Fruit fly (Drosophila melanogaster) whole organism, embryonic: ENCODE measurements around the gene CG34117.

Experiments
- CG10147 ChIP-seq: fragments of 200-800 bp; sonication (Bioruptor generic); optimal IDR thresholded peaks from 2 replicates; lab custom pipeline; 2019; ENCODE audit warnings: missing biosample characterization, mild to moderate bottlenecking, missing genetic modification characterization, moderate library complexity
- CG11085 ChIP-seq: fragments of 200-800 bp; sonication (Bioruptor generic); IDR thresholded peaks from 2 replicates; pipeline ENCODE4 v1.3.6; 2022; ENCODE audit warnings: missing biosample characterization, missing genetic modification characterization
- CG12659 ChIP-seq: fragments of 200-800 bp; sonication (Bioruptor generic); optimal IDR thresholded peaks from 3 replicates; lab custom pipeline; 2017; ENCODE audit warnings: mild to moderate bottlenecking, missing biosample characterization, missing genetic modification reagents, missing genetic modification characterization
- CG13123 ChIP-seq: fragments of 200-800 bp; sonication (Bioruptor generic); optimal IDR thresholded peaks from 2 replicates; lab custom pipeline; 2016; ENCODE audit warnings: missing biosample characterization, missing genetic modification characterization
- CG1647 ChIP-seq: fragments of 200-800 bp; sonication (Bioruptor generic); optimal IDR thresholded peaks from 3 replicates; lab custom pipeline; 2016; ENCODE audit warnings: missing biosample characterization, missing genetic modification characterization
- CG17385 ChIP-seq: fragments of 200-800 bp; sonication (Bioruptor generic); optimal IDR thresholded peaks from 3 replicates; lab custom pipeline; 2018; ENCODE audit warnings: missing biosample characterization, mild to moderate bottlenecking, missing genetic modification characterization
- CG18764 ChIP-seq: fragments of 200-800 bp; sonication (Bioruptor generic); optimal IDR thresholded peaks from 3 replicates; lab custom pipeline; 2016; ENCODE audit warnings: missing biosample characterization, missing genetic modification characterization
- CG3163 ChIP-seq: fragments of 200-800 bp; sonication (Bioruptor generic); optimal IDR thresholded peaks from 3 replicates; lab custom pipeline; 2016; ENCODE audit warnings: missing biosample characterization, missing genetic modification characterization
- CG34422 ChIP-seq: fragments of 200-800 bp; sonication (Bioruptor generic); IDR thresholded peaks from 3 replicates; pipeline ENCODE4 v1.3.6; 2022; ENCODE audit warnings: missing biosample characterization, missing genetic modification characterization
- CG3838 ChIP-seq: fragments of 200-800 bp; sonication (Bioruptor generic); optimal IDR thresholded peaks from 3 replicates; lab custom pipeline; 2016; ENCODE audit warnings: missing biosample characterization, missing genetic modification characterization
- CG42726 ChIP-seq: fragments of 200-800 bp; sonication (Bioruptor generic); IDR thresholded peaks from 2 replicates; pipeline ENCODE4 v1.3.6; 2022; ENCODE audit warnings: missing biosample characterization, missing genetic modification characterization; ENCODE audit not compliant: partially characterized antibody
- CG43689 ChIP-seq: fragments of 200-800 bp; sonication (Bioruptor generic); IDR thresholded peaks from 2 replicates; pipeline ENCODE4 v1.3.6; 2022; ENCODE audit warnings: missing biosample characterization, missing genetic modification characterization
- CG4617 ChIP-seq: fragments of 200-800 bp; sonication (Bioruptor generic); optimal IDR thresholded peaks from 3 replicates; lab custom pipeline; 2016; ENCODE audit warnings: missing biosample characterization, missing genetic modification characterization, borderline replicate concordance
- CG4707 ChIP-seq: fragments of 200-800 bp; sonication (Bioruptor generic); optimal IDR thresholded peaks from 2 replicates; lab custom pipeline; 2018; ENCODE audit warnings: missing biosample characterization, mild to moderate bottlenecking, missing genetic modification characterization, moderate library complexity
- CG6854 ChIP-seq: fragments of 200-800 bp; sonication (Bioruptor generic); optimal IDR thresholded peaks from 3 replicates; lab custom pipeline; 2017; ENCODE audit warnings: missing biosample characterization, mild to moderate bottlenecking, missing genetic modification characterization
- CG8089 ChIP-seq: fragments of 200-800 bp; sonication (Bioruptor generic); optimal IDR thresholded peaks from 3 replicates; lab custom pipeline; 2016; ENCODE audit warnings: missing biosample characterization, missing genetic modification characterization
- CrebB ChIP-seq: fragments of 200-800 bp; sonication (Bioruptor generic); optimal IDR thresholded peaks from 3 replicates; lab custom pipeline; 2018; ENCODE audit warnings: missing biosample characterization, mild to moderate bottlenecking, missing genetic modification characterization
- Dbx ChIP-seq: fragments of 200-800 bp; sonication (Bioruptor generic); IDR thresholded peaks from 3 replicates; pipeline ENCODE4 v1.3.6; 2022; ENCODE audit warnings: missing biosample characterization, missing genetic modification characterization
- Dek ChIP-seq: fragments of 200-800 bp; sonication (Bioruptor generic); optimal IDR thresholded peaks from 3 replicates; lab custom pipeline; 2019; ENCODE audit warnings: missing biosample characterization, mild to moderate bottlenecking, missing genetic modification characterization, moderate library complexity
- E2f2 ChIP-seq: fragments of 200-800 bp; sonication (Bioruptor generic); IDR thresholded peaks from 2 replicates; pipeline ENCODE4 v1.3.6; 2022; ENCODE audit warnings: missing biosample characterization, missing genetic modification characterization
- ERR ChIP-seq: fragments of 200-800 bp; sonication (Bioruptor generic); optimal IDR thresholded peaks from 2 replicates; lab custom pipeline; 2016; ENCODE audit warnings: missing biosample characterization, missing genetic modification characterization
- Ets97D ChIP-seq: fragments of 200-800 bp; sonication (Bioruptor generic); optimal IDR thresholded peaks from 3 replicates; lab custom pipeline; 2016; ENCODE audit warnings: missing biosample characterization, missing genetic modification characterization
- H2.0 ChIP-seq: fragments of 200-800 bp; sonication (Bioruptor generic); IDR thresholded peaks from 2 replicates; pipeline ENCODE4 v1.3.6; 2022; ENCODE audit warnings: missing biosample characterization, missing genetic modification characterization
- Lhr ChIP-seq: fragments of 200-800 bp; sonication (Bioruptor generic); optimal IDR thresholded peaks from 3 replicates; lab custom pipeline; 2017; ENCODE audit warnings: mild to moderate bottlenecking, missing biosample characterization, missing genetic modification reagents, missing genetic modification characterization
- Lim3 ChIP-seq: fragments of 200-800 bp; sonication (Bioruptor generic); IDR thresholded peaks from 2 replicates; pipeline ENCODE4 v1.3.6; 2022; ENCODE audit warnings: missing biosample characterization, missing genetic modification characterization
- Myb ChIP-seq: fragments of 200-800 bp; sonication (Bioruptor generic); optimal IDR thresholded peaks from 2 replicates; lab custom pipeline; 2016; ENCODE audit warnings: missing biosample characterization, missing genetic modification characterization
- NFAT ChIP-seq: fragments of 200-800 bp; sonication (Bioruptor generic); IDR thresholded peaks from 2 replicates; pipeline ENCODE4 v1.3.6; 2022; ENCODE audit warnings: missing biosample characterization, missing genetic modification characterization
- Nf-YB ChIP-seq: fragments of 200-800 bp; sonication (Bioruptor generic); optimal IDR thresholded peaks from 3 replicates; lab custom pipeline; 2019; ENCODE audit warnings: missing biosample characterization, mild to moderate bottlenecking, missing genetic modification characterization, moderate library complexity
- Side ChIP-seq: fragments of 200-800 bp; sonication (Bioruptor generic); optimal IDR thresholded peaks from 2 replicates; lab custom pipeline; 2016; ENCODE audit warnings: missing biosample characterization, missing genetic modification characterization
- Sin3A ChIP-seq: fragments of >200 bp; optimal IDR thresholded peaks from 2 replicates; lab custom pipeline; 2018
- ac ChIP-seq: fragments of 200-800 bp; sonication (Bioruptor generic); optimal IDR thresholded peaks from 3 replicates; lab custom pipeline; 2017; ENCODE audit warnings: missing biosample characterization, mild to moderate bottlenecking, missing genetic modification characterization
- bbx ChIP-seq: fragments of 200-800 bp; sonication (Bioruptor generic); IDR thresholded peaks from 2 replicates; pipeline ENCODE4 v1.3.6; 2022; ENCODE audit warnings: missing biosample characterization, missing genetic modification characterization; ENCODE audit not compliant: partially characterized antibody
- bowl ChIP-seq: fragments of 200-800 bp; sonication (Bioruptor generic); IDR thresholded peaks from 2 replicates; pipeline ENCODE4 v1.3.6; 2022; ENCODE audit warnings: missing biosample characterization, missing genetic modification characterization
- chm ChIP-seq: fragments of 200-800 bp; sonication (Bioruptor generic); IDR thresholded peaks from 2 replicates; pipeline ENCODE4 v1.3.6; 2022; ENCODE audit warnings: missing biosample characterization, missing genetic modification characterization
- croc ChIP-seq: fragments of 200-800 bp; sonication (Bioruptor generic); conservative IDR thresholded peaks from 3 replicates; pipeline ENCODE4 v1.3.6; 2022; ENCODE audit warnings: missing biosample characterization, missing genetic modification characterization
- dm ChIP-seq: fragments of 200-800 bp; sonication (Bioruptor generic); optimal IDR thresholded peaks from 3 replicates; lab custom pipeline; 2016; ENCODE audit warnings: missing biosample characterization, missing genetic modification characterization
- en ChIP-seq: fragments of 200-800 bp; sonication (Bioruptor generic); optimal IDR thresholded peaks from 2 replicates; lab custom pipeline; 2016; ENCODE audit warnings: missing biosample characterization, missing genetic modification characterization
- eyg ChIP-seq: fragments of 200-800 bp; sonication (Bioruptor generic); optimal IDR thresholded peaks from 3 replicates; lab custom pipeline; 2016; ENCODE audit warnings: missing biosample characterization, missing genetic modification characterization
- fd64A ChIP-seq: fragments of 200-800 bp; sonication (Bioruptor generic); optimal IDR thresholded peaks from 3 replicates; lab custom pipeline; 2018; ENCODE audit warnings: missing biosample characterization, mild to moderate bottlenecking, missing genetic modification characterization
- ftz-f1 ChIP-seq: fragments of 200-800 bp; sonication (Bioruptor generic); optimal IDR thresholded peaks from 2 replicates; lab custom pipeline; 2016; ENCODE audit warnings: missing biosample characterization, missing genetic modification characterization
- gce ChIP-seq: fragments of 200-800 bp; sonication (Bioruptor generic); IDR thresholded peaks from 3 replicates; pipeline ENCODE4 v1.3.6; 2022; ENCODE audit warnings: missing biosample characterization, missing genetic modification characterization
- hth ChIP-seq: fragments of >200 bp; optimal IDR thresholded peaks from 2 replicates; lab custom pipeline; 2017; ENCODE audit warnings: inconsistent platforms
- mld ChIP-seq: fragments of 200-800 bp; sonication (Bioruptor generic); IDR thresholded peaks from 3 replicates; pipeline ENCODE4 v1.3.6; 2022; ENCODE audit warnings: missing biosample characterization, missing genetic modification characterization; ENCODE audit not compliant: partially characterized antibody
- nerfin-1 ChIP-seq: fragments of 200-800 bp; sonication (Bioruptor generic); optimal IDR thresholded peaks from 3 replicates; lab custom pipeline; 2019; ENCODE audit warnings: missing biosample characterization, mild to moderate bottlenecking, missing genetic modification characterization, moderate library complexity
- nmo ChIP-seq: fragments of 200-800 bp; sonication (Bioruptor generic); optimal IDR thresholded peaks from 2 replicates; lab custom pipeline; 2018; ENCODE audit warnings: missing biosample characterization, mild to moderate bottlenecking, missing genetic modification characterization, moderate library complexity
- pb ChIP-seq: fragments of 200-800 bp; sonication (Bioruptor generic); optimal IDR thresholded peaks from 3 replicates; lab custom pipeline; 2016; ENCODE audit warnings: missing biosample characterization, missing genetic modification characterization
- salm ChIP-seq: fragments of 200-800 bp; sonication (Bioruptor generic); optimal IDR thresholded peaks from 2 replicates; lab custom pipeline; 2018; ENCODE audit warnings: missing biosample characterization, mild to moderate bottlenecking, missing genetic modification characterization
- sim ChIP-seq: fragments of 200-800 bp; sonication (Bioruptor generic); IDR thresholded peaks from 2 replicates; pipeline ENCODE4 v1.3.6; 2022; ENCODE audit warnings: missing biosample characterization, missing genetic modification characterization
- slbo ChIP-seq: fragments of 200-800 bp; sonication (Bioruptor generic); IDR thresholded peaks from 2 replicates; pipeline ENCODE4 v1.3.6; 2022; ENCODE audit warnings: missing biosample characterization, missing genetic modification characterization
- sqz ChIP-seq: fragments of 200-800 bp; sonication (Bioruptor generic); optimal IDR thresholded peaks from 3 replicates; lab custom pipeline; 2018; ENCODE audit warnings: missing biosample characterization, mild to moderate bottlenecking, missing genetic modification characterization
- trh ChIP-seq: fragments of 200-800 bp; sonication (Bioruptor generic); optimal IDR thresholded peaks from 2 replicates; lab custom pipeline; 2016; ENCODE audit warnings: missing biosample characterization, missing genetic modification characterization
- wor ChIP-seq: fragments of 200-800 bp; sonication (Bioruptor generic); IDR thresholded peaks from 2 replicates; pipeline ENCODE4 v1.3.6; 2022; ENCODE audit warnings: missing biosample characterization, missing genetic modification characterization
- yki ChIP-seq: fragments of >200 bp; optimal IDR thresholded peaks from 3 replicates; lab custom pipeline; 2018

Gene CG34117

DNA sequence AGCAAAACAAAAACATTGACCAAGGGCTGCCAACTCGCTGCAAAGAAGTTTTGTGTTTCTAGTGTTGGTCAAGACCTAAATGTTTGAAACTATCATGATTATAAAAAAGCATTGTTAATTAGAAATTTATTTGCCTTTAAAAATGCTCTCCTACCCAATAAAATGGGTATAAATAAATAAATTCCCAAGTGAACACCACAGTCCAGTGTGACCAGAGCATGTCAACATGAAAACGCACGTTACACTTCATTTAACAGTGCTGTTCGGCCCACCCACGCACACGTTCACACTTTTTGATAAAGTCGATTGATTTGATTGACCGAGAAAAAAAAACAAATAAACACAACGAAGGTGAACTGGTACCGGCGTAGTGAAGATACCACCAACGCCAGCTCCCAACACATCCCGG, 4.3 kb upstream of the CG34117 start, which contains the start of the genes CG9356, BBIP1 and CG8135 (continued):
- TF ChIP-seq CG17385 (GFP tag; lab: Kevin White, UChicago): no peak
- TF ChIP-seq sim: no peak
- TF ChIP-seq CG34422 (GFP tag; lab: Robert Waterston, UW): peak; percentile 80
- peak; percentile 53 for TF ChIP-seq CG8089 (GFP tag; lab: Kevin White, UChicago)
- no peak for TF ChIP-seq bowl (GFP tag; lab: Robert Waterston, UW)
- TF ChIP-seq Ets97D (GFP tag; lab: Kevin White, UChicago): peak; percentile 91
- no peak for TF ChIP-seq CG43689
- peak; percentile 80 for TF ChIP-seq Dbx (GFP tag; lab: Robert Waterston, UW)
- peak; percentile 45 for TF ChIP-seq CG3838 (GFP tag; lab: Kevin White, UChicago)
- no peak for TF ChIP-seq gce (GFP tag; lab: Robert Waterston, UW)
- peak; percentile 80 for TF ChIP-seq Side (GFP tag; lab: Kevin White, UChicago)
- peak; percentile 73 for TF ChIP-seq E2f2 (GFP tag; lab: Robert Waterston, UW)
- peak; percentile 22 for TF ChIP-seq CG6854 (GFP tag; lab: Kevin White, UChicago)
- TF ChIP-seq NFAT (GFP tag; lab: Robert Waterston, UW): peak; percentile 24; the same call in 1 of the 2 replicates
- no peak for TF ChIP-seq mld
- TF ChIP-seq ftz-f1 (GFP tag; lab: Kevin White, UChicago): peak; percentile 51
- TF ChIP-seq eyg: peak; percentile 64
- no peak for TF ChIP-seq Lim3 (GFP tag; lab: Robert Waterston, UW)
- TF ChIP-seq CG13123 (GFP tag; lab: Kevin White, UChicago): peak; percentile 66
- TF ChIP-seq CG11085 (GFP tag; lab: Robert Waterston, UW): no peak
- peak; percentile 84 for TF ChIP-seq Lhr (GFP tag; lab: Kevin White, UChicago)
- TF ChIP-seq slbo (GFP tag; lab: Robert Waterston, UW): peak; percentile 72
- no peak for TF ChIP-seq trh (GFP tag; lab: Kevin White, UChicago)
- peak; percentile 92 for TF ChIP-seq Sin3A (lab: Kevin White, UChicago)
- TF ChIP-seq Myb (GFP tag; lab: Kevin White, UChicago): peak; percentile 69
- no peak for TF ChIP-seq fd64A (GFP tag; lab: Kevin White, UChicago)
- peak; percentile 81 for TF ChIP-seq sqz
- no peak for TF ChIP-seq CG10147 (GFP tag; lab: Kevin White, UChicago)
- TF ChIP-seq croc (GFP tag; lab: Robert Waterston, UW): no peak; the same call in 2 of the 3 replicates
- TF ChIP-seq H2.0 (GFP tag; lab: Robert Waterston, UW): peak; percentile 56
- no peak for TF ChIP-seq bbx
- TF ChIP-seq CG18764 (GFP tag; lab: Kevin White, UChicago): peak; percentile 64
- peak; percentile 5 for TF ChIP-seq CG4707 (GFP tag; lab: Kevin White, UChicago)
- peak; percentile 47 for TF ChIP-seq salm (tag; lab: Kevin White, UChicago)
- peak; percentile 73 for TF ChIP-seq dm (GFP tag; lab: Kevin White, UChicago)
- TF ChIP-seq CrebB (tag; lab: Kevin White, UChicago): peak; percentile 49
- TF ChIP-seq pb (GFP tag; lab: Kevin White, UChicago): peak; percentile 23
- TF ChIP-seq CG12659: peak; percentile 88
- no peak for TF ChIP-seq yki (lab: Kevin White, UChicago)
- no peak for TF ChIP-seq ac (GFP tag; lab: Kevin White, UChicago)
- peak; percentile 81 for TF ChIP-seq nmo (GFP tag; lab: Kevin White, UChicago)
- TF ChIP-seq ERR (GFP tag; lab: Kevin White, UChicago): peak; percentile 82
- peak; percentile 45 for TF ChIP-seq Dek (tag; lab: Kevin White, UChicago)
- TF ChIP-seq CG4617 (GFP tag; lab: Kevin White, UChicago): peak; percentile 98
- no peak for TF ChIP-seq hth (lab: Kevin White, UChicago)
- peak; percentile 54 for TF ChIP-seq nerfin-1 (tag; lab: Kevin White, UChicago)
- TF ChIP-seq en (GFP tag; lab: Kevin White, UChicago): peak; percentile 73
- peak; percentile 79 for TF ChIP-seq CG1647 (GFP tag; lab: Kevin White, UChicago)
- peak; percentile 54 for TF ChIP-seq CG3163 (GFP tag; lab: Kevin White, UChicago)
- peak; percentile 61 for TF ChIP-seq Nf-YB (GFP tag; lab: Kevin White, UChicago)
- TF ChIP-seq CG42726 (GFP tag; lab: Robert Waterston, UW): no peak
- no peak for TF ChIP-seq chm
- peak; percentile 35; the same call in 1 of the 2 replicates for TF ChIP-seq wor (GFP tag; lab: Robert Waterston, UW)
